Worm (Caenorhabditis elegans) whole organism, L1 larva: ENCODE measurements around the gene F21H7.2.

ENCODE experiments used
- aly-2 ChIP-seq: fragments of 150-350 bp; optimal IDR thresholded peaks from 2 replicates; lab custom pipeline; 2014; ENCODE audit warnings: missing biosample characterization, missing genetic modification characterization
- blmp-1 ChIP-seq: fragments of 150-350 bp; optimal IDR thresholded peaks from 2 replicates; lab custom pipeline; 2014; ENCODE audit warnings: missing biosample characterization, missing genetic modification characterization
- ceh-8 ChIP-seq: fragments of 200-800 bp; sonication (Bioruptor generic); optimal IDR thresholded peaks from 2 replicates; lab custom pipeline; 2018; ENCODE audit warnings: mild to moderate bottlenecking, missing genetic modification characterization, moderate library complexity, missing compliant biosample characterization
- fkh-10 ChIP-seq: sonication (generic microtip); optimal IDR thresholded peaks from 2 replicates; lab custom pipeline; 2017; ENCODE audit warnings: missing biosample characterization, missing genetic modification reagents, missing genetic modification characterization
- lin-15B ChIP-seq: fragments of 150-350 bp; sonication (generic microtip); optimal IDR thresholded peaks from 3 replicates; lab custom pipeline; 2014; ENCODE audit warnings: missing biosample characterization, missing genetic modification characterization
- nhr-11 ChIP-seq: fragments of 150-350 bp; optimal IDR thresholded peaks from 2 replicates; lab custom pipeline; 2014; ENCODE audit warnings: missing biosample characterization, missing genetic modification characterization

DNA sequence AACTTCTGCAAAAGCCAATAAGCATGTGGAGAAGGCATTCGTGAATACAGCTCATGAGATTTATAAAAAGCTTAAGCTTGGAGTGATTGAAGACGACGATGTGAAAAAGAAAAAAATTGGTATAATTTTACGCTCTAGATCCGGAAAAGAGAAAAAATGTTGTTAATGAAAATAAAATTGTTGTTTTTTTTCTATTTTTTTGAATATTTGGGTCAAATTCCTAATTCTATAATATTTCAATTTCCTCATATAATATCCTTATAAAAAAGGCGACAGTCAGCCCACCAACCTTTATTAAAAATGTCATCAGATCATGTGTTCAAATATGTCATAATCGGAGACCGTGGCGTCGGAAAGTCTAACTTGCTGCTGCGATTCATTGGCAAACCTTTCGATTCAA lies 34.4 kb downstream of the F21H7.2 start, which contains the start of gene rabr-3:
- TF ChIP-seq nhr-11 (tag; lab: Kevin White, UChicago) (no peak), ceh-8 (no peak), lin-15B (tag; lab: Kevin White, UChicago) (no peak), fkh-10 (no peak), blmp-1 (tag; lab: Kevin White, UChicago) (no peak), aly-2 (tag; lab: Kevin White, UChicago) (no peak)
